Worm (Caenorhabditis elegans): ENCODE measurements around the gene rbm-26.

Gene rbm-26

DNA sequence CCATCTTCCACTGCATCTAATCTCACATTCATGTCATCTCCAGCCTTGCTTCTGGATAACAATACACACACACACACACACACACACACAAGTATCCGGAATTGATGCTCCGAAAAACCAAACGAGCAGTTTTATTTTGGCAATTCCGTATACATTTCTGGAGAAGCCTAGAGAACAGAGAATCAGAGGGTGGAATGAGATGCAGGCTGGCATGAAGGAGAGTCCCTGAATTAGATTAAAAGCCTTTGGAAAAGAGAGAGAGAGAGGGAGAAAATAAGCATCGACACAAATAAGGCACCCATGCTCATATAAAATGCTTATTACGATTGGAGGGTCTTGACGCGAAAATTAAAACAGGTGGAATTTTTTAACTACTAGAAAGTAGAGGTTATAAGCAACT, 49.4 kb downstream of the rbm-26 start:
- TF ChIP-seq sma-3 (GFP tag; optimal IDR thresholded peaks at IDR 0.05): no peak
- no peak for TF ChIP-seq lin-39 (tag; optimal IDR thresholded peaks at IDR 0.05)
- no peak for TF ChIP-seq ceh-82 (tag; optimal IDR thresholded peaks at IDR 0.05)
- no peak for TF ChIP-seq elt-3 (tag; optimal IDR thresholded peaks at IDR 0.05)
- no peak for TF ChIP-seq nhr-25 (tag; optimal IDR thresholded peaks at IDR 0.05)
- TF ChIP-seq R02D3.7 (tag; optimal IDR thresholded peaks at IDR 0.05): no peak
- TF ChIP-seq ceh-16 (tag; optimal IDR thresholded peaks at IDR 0.05): no peak
- no peak for TF ChIP-seq ztf-4 (tag; optimal IDR thresholded peaks at IDR 0.05)
- no peak for TF ChIP-seq sma-9 (GFP tag; optimal IDR thresholded peaks at IDR 0.05)
- no peak for TF ChIP-seq sma-9 (tag; optimal IDR thresholded peaks at IDR 0.05)
- no peak for TF ChIP-seq lin-13 (GFP tag; optimal IDR thresholded peaks at IDR 0.05)
- no peak for TF ChIP-seq lin-11 (tag; optimal IDR thresholded peaks at IDR 0.05)
- TF ChIP-seq sem-4 (tag; optimal IDR thresholded peaks at IDR 0.05): peak; percentile 36
- TF ChIP-seq ama-1 (optimal IDR thresholded peaks at IDR 0.05): no peak
- no peak for TF ChIP-seq gmeb-1 (tag; optimal IDR thresholded peaks at IDR 0.05)
- TF ChIP-seq C34F6.9 (tag; optimal IDR thresholded peaks at IDR 0.05): peak; percentile 2
- no peak for TF ChIP-seq mbf-1 (tag; optimal IDR thresholded peaks at IDR 0.05)
- TF ChIP-seq unc-55 (GFP tag; optimal IDR thresholded peaks at IDR 0.05): peak; percentile 32
- no peak for TF ChIP-seq nhr-11 (tag; optimal IDR thresholded peaks at IDR 0.05)
- TF ChIP-seq nhr-6 (tag; optimal IDR thresholded peaks at IDR 0.05): no peak
- no peak for TF ChIP-seq dmd-4 (tag; optimal IDR thresholded peaks at IDR 0.05)

DNA sequence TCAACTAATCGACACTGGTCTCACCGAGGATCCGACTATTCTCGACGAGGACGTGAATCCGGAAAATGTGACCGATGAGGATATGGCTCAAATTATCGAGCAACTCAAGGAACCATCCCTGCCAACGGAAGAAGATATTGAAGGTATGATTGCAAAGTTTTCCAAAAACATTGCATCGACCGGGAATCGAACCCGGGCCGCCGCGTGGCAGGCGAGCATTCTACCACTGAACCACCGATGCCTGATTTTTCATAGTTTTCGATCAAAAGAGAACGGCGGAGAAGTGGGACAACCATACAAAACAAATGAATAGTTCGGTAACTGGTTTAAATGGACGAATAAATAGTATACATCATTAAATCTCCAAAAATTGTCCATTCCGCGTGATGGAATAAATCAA, 50.5 kb downstream of the rbm-26 start:
- no peak for TF ChIP-seq dmd-4 (tag; optimal IDR thresholded peaks at IDR 0.05)
- TF ChIP-seq sma-3 (GFP tag; optimal IDR thresholded peaks at IDR 0.05): peak; percentile 2

DNA sequence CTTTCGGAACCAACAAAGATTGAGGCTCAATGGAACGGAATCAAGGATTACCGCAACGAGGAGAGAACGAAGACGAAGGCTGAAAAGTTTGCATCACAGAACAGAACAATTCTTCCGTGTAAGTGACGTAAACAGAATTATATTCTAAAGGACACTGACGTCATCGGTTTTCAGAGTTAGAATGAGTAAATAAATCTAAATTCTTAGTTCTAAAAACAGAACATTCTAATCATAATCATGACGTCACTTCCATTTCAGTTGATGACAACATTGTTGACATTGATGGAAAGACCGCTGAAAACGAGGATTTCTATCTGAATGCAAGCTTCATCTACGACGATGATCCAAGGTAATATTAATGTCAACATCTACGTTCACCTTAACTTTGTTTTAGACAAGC, 52.6 kb downstream of the rbm-26 start:
- TF ChIP-seq nhr-23 (tag; optimal IDR thresholded peaks at IDR 0.05): no peak
- no peak for TF ChIP-seq fos-1 (tag; optimal IDR thresholded peaks at IDR 0.05)
- TF ChIP-seq nhr-10 (tag; optimal IDR thresholded peaks at IDR 0.05): no peak
- no peak for TF ChIP-seq egl-27 (tag; optimal IDR thresholded peaks at IDR 0.05)
- TF ChIP-seq unc-55 (GFP tag; optimal IDR thresholded peaks at IDR 0.05): peak; percentile 49
- no peak for TF ChIP-seq lin-11 (tag; optimal IDR thresholded peaks at IDR 0.05)
- TF ChIP-seq skn-1 (tag; optimal IDR thresholded peaks at IDR 0.05): no peak
- no peak for TF ChIP-seq blmp-1 (tag; optimal IDR thresholded peaks at IDR 0.05; ENCODE audit: insufficient read depth)
- peak; percentile 22 for TF ChIP-seq nhr-21 (tag; optimal IDR thresholded peaks at IDR 0.05)
- no peak for TF ChIP-seq ztf-11 (tag; optimal IDR thresholded peaks at IDR 0.05)
- TF ChIP-seq aly-2 (tag; optimal IDR thresholded peaks at IDR 0.05): no peak
- no peak for TF ChIP-seq zag-1 (tag; optimal IDR thresholded peaks at IDR 0.05)
- peak in 1 of 2 experiments; percentile 32 for TF ChIP-seq lsy-2 (tag; optimal IDR thresholded peaks at IDR 0.05)
- peak; percentile 1 for TF ChIP-seq C34F6.9 (tag; optimal IDR thresholded peaks at IDR 0.05)
- no peak for TF ChIP-seq F13H6.1 (tag; optimal IDR thresholded peaks at IDR 0.05)
- no peak for TF ChIP-seq alr-1 (tag; optimal IDR thresholded peaks at IDR 0.05)
- TF ChIP-seq snpc-4 (tag; optimal IDR thresholded peaks at IDR 0.05): no peak
- no peak for TF ChIP-seq ZK546.5 (tag; optimal IDR thresholded peaks at IDR 0.05)
- peak; percentile 14 for TF ChIP-seq sma-9 (GFP tag; optimal IDR thresholded peaks at IDR 0.05)
- no peak for TF ChIP-seq sma-9 (tag; optimal IDR thresholded peaks at IDR 0.05)
- TF ChIP-seq lin-39 (tag; optimal IDR thresholded peaks at IDR 0.05): no peak
- no peak for TF ChIP-seq nhr-12 (tag; optimal IDR thresholded peaks at IDR 0.05)
- TF ChIP-seq mbf-1 (tag; optimal IDR thresholded peaks at IDR 0.05): no peak
- no peak for TF ChIP-seq sma-3 (GFP tag; optimal IDR thresholded peaks at IDR 0.05)
- no peak for TF ChIP-seq ztf-4 (tag; optimal IDR thresholded peaks at IDR 0.05)
- no peak for TF ChIP-seq gmeb-1 (tag; optimal IDR thresholded peaks at IDR 0.05)
- TF ChIP-seq ama-1 (optimal IDR thresholded peaks at IDR 0.05): no peak
- TF ChIP-seq unc-39 (tag; optimal IDR thresholded peaks at IDR 0.05): no peak
- TF ChIP-seq mdl-1 (tag; optimal IDR thresholded peaks at IDR 0.05): no peak
- TF ChIP-seq peb-1 (tag; optimal IDR thresholded peaks at IDR 0.05): no peak
- TF ChIP-seq nhr-6 (tag; optimal IDR thresholded peaks at IDR 0.05): no peak
- no peak for TF ChIP-seq lin-13 (GFP tag; optimal IDR thresholded peaks at IDR 0.05)
- TF ChIP-seq nhr-25 (tag; optimal IDR thresholded peaks at IDR 0.05): no peak
- no peak for TF ChIP-seq nhr-11 (tag; optimal IDR thresholded peaks at IDR 0.05)

Data from whole organism, L2 larva.